Worm (Caenorhabditis elegans) whole organism, L4 larva: ENCODE results near the gene K07C5.13.

Experiments used
- F10B5.3 ChIP-seq: sonication (generic microtip); optimal IDR thresholded peaks from 2 replicates; lab custom pipeline; 2016; ENCODE audit warnings: mild to moderate bottlenecking, missing genetic modification characterization, missing compliant biosample characterization
- F44E2.7 ChIP-seq: fragments of 200-800 bp; sonication (Bioruptor generic); IDR thresholded peaks from 2 replicates; pipeline ENCODE4 v2.1.2; 2022; ENCODE audit warnings: missing genetic modification characterization, missing compliant biosample characterization
- F49E8.2 ChIP-seq: sonication (generic microtip); optimal IDR thresholded peaks from 2 replicates; lab custom pipeline; 2016; ENCODE audit warnings: missing compliant biosample characterization, mild to moderate bottlenecking, missing genetic modification characterization, borderline replicate concordance
- T26A8.4 ChIP-seq: fragments of 200-800 bp; sonication (Bioruptor generic); IDR thresholded peaks from 2 replicates; pipeline ENCODE4 v1.3.6; 2022; ENCODE audit warnings: missing genetic modification characterization, missing compliant biosample characterization
- Y5F2A.4 ChIP-seq: fragments of 200-800 bp; sonication (Bioruptor generic); optimal IDR thresholded peaks from 2 replicates; lab custom pipeline; 2018; ENCODE audit warnings: mild to moderate bottlenecking, missing genetic modification characterization, missing compliant biosample characterization
- ZK337.2 ChIP-seq: fragments of 200-800 bp; sonication (Bioruptor generic); IDR thresholded peaks from 2 replicates; pipeline ENCODE4 v1.3.6; 2022; ENCODE audit warnings: missing genetic modification reagents, missing genetic modification characterization, missing compliant biosample characterization
- aly-2 ChIP-seq: sonication (generic microtip); optimal IDR thresholded peaks from 2 replicates; lab custom pipeline; 2018; ENCODE audit warnings: missing biosample characterization, missing genetic modification characterization
- ama-1 ChIP-seq: fragments of 150-350 bp; optimal IDR thresholded peaks from 2 replicates; lab custom pipeline; 2014; ENCODE audit warnings: inconsistent platforms, mixed read lengths
- arid-1 ChIP-seq: fragments of 200-800 bp; sonication (Bioruptor generic); conservative IDR thresholded peaks from 2 replicates; pipeline ENCODE4 v1.3.6; 2022; ENCODE audit warnings: missing genetic modification reagents, missing genetic modification characterization, missing compliant biosample characterization
- attf-4 ChIP-seq: sonication (generic microtip); optimal IDR thresholded peaks from 3 replicates; lab custom pipeline; 2017; ENCODE audit warnings: missing biosample characterization, missing genetic modification characterization
- ceh-28 ChIP-seq: fragments of 150-350 bp; optimal IDR thresholded peaks from 2 replicates; lab custom pipeline; 2014; ENCODE audit warnings: missing biosample characterization, missing genetic modification reagents, missing genetic modification characterization
- ceh-44 ChIP-seq: fragments of 200-800 bp; sonication (Bioruptor generic); IDR thresholded peaks from 2 replicates; pipeline ENCODE4 v1.3.6; 2022; ENCODE audit warnings: missing genetic modification reagents, missing genetic modification characterization, missing compliant biosample characterization
- ctbp-1 ChIP-seq: fragments of 200-800 bp; sonication (Bioruptor generic); IDR thresholded peaks from 2 replicates; pipeline ENCODE4 v1.3.6; 2022; ENCODE audit warnings: missing genetic modification reagents, missing genetic modification characterization, missing compliant biosample characterization
- daf-12 ChIP-seq: fragments of 150-350 bp; optimal IDR thresholded peaks from 2 replicates; lab custom pipeline; 2014; ENCODE audit warnings: missing biosample characterization, missing genetic modification reagents, missing genetic modification characterization
- daf-16 ChIP-seq, 3 experiments: sonication (generic microtip); optimal IDR thresholded peaks; 2 replicates each; lab custom pipeline; 2016 to 2017; ENCODE audit warnings: missing genetic modification characterization in 3 of 3, missing genetic modification reagents in 3 of 3, mild to moderate bottlenecking in 2 of 3, missing compliant biosample characterization in 2 of 3, missing biosample characterization in 1 of 3, moderate library complexity in 1 of 3
- daf-19 ChIP-seq: fragments of 200-800 bp; sonication (Bioruptor generic); conservative IDR thresholded peaks from 2 replicates; pipeline ENCODE4 v1.3.6; 2022; ENCODE audit warnings: missing genetic modification characterization, missing compliant biosample characterization
- daf-8 ChIP-seq: fragments of 200-800 bp; sonication (Bioruptor generic); IDR thresholded peaks from 2 replicates; pipeline ENCODE4 v1.3.6; 2022; ENCODE audit warnings: missing genetic modification characterization, missing compliant biosample characterization
- dmd-9 ChIP-seq: fragments of 200-800 bp; sonication (Bioruptor generic); IDR thresholded peaks from 2 replicates; pipeline ENCODE4 v1.3.6; 2022; ENCODE audit warnings: missing genetic modification reagents, missing genetic modification characterization, missing compliant biosample characterization
- dve-1 ChIP-seq: sonication (generic microtip); optimal IDR thresholded peaks from 2 replicates; lab custom pipeline; 2017; ENCODE audit warnings: antibody characterized with exemption, mild to moderate bottlenecking, missing genetic modification characterization, missing compliant biosample characterization; ENCODE audit not compliant: insufficient read depth
- egl-43 ChIP-seq: fragments of 200-800 bp; sonication (Bioruptor generic); IDR thresholded peaks from 2 replicates; pipeline ENCODE4 v1.3.6; 2022; ENCODE audit warnings: missing genetic modification reagents, missing genetic modification characterization, missing compliant biosample characterization
- fkh-10 ChIP-seq: fragments of 150-350 bp; optimal IDR thresholded peaks from 2 replicates; lab custom pipeline; 2014; ENCODE audit warnings: missing biosample characterization, missing genetic modification reagents, missing genetic modification characterization
- hif-1 ChIP-seq, 2 experiments: sonication (generic microtip); optimal IDR thresholded peaks; 2 replicates each; lab custom pipeline; 2016 to 2017; ENCODE audit warnings: missing compliant biosample characterization in 2 of 2, missing genetic modification characterization in 2 of 2, missing genetic modification reagents in 2 of 2, missing genotype in 2 of 2, mild to moderate bottlenecking in 1 of 2
- hlh-11 ChIP-seq: fragments of 200-800 bp; sonication (Bioruptor generic); optimal IDR thresholded peaks from 2 replicates; lab custom pipeline; 2018; ENCODE audit warnings: mild to moderate bottlenecking, missing genetic modification characterization, missing compliant biosample characterization
- hlh-30 ChIP-seq: sonication (generic microtip); optimal IDR thresholded peaks from 2 replicates; lab custom pipeline; 2017; ENCODE audit warnings: antibody characterized with exemption, mild to moderate bottlenecking, missing genetic modification characterization, missing compliant biosample characterization; ENCODE audit not compliant: insufficient read depth
- hmg-1.1 ChIP-seq: fragments of 200-800 bp; sonication (Bioruptor generic); IDR thresholded peaks from 2 replicates; pipeline ENCODE4 v1.3.6; 2022; ENCODE audit warnings: missing genetic modification reagents, missing genetic modification characterization, missing compliant biosample characterization
- lim-7 ChIP-seq: fragments of 200-800 bp; sonication (Bioruptor generic); IDR thresholded peaks from 2 replicates; pipeline ENCODE4 v1.3.6; 2022; ENCODE audit warnings: missing genetic modification characterization, missing compliant biosample characterization
- lin-29 ChIP-seq: fragments of 200-800 bp; sonication (Bioruptor generic); IDR thresholded peaks from 2 replicates; pipeline ENCODE4 v1.3.6; 2022; ENCODE audit warnings: missing genetic modification reagents, missing genetic modification characterization, missing compliant biosample characterization
- lin-39 ChIP-seq: fragments of 150-350 bp; optimal IDR thresholded peaks from 2 replicates; lab custom pipeline; 2014; ENCODE audit warnings: missing biosample characterization, missing genetic modification reagents, missing genetic modification characterization
- lir-3 ChIP-seq: sonication (generic microtip); optimal IDR thresholded peaks from 2 replicates; lab custom pipeline; 2016; ENCODE audit warnings: mild to moderate bottlenecking, missing genetic modification characterization, missing compliant biosample characterization
- madf-5 ChIP-seq, 2 experiments: fragments of 200-800 bp; sonication (Bioruptor generic); IDR thresholded peaks; 2 replicates each; pipeline ENCODE4 v1.3.6; 2022; ENCODE audit warnings: missing compliant biosample characterization in 2 of 2, missing genetic modification characterization in 2 of 2
- madf-9 ChIP-seq: fragments of 200-800 bp; sonication (Bioruptor generic); conservative IDR thresholded peaks from 2 replicates; pipeline ENCODE4 v1.3.6; 2022; ENCODE audit warnings: missing genetic modification reagents, missing genetic modification characterization, missing compliant biosample characterization
- mdt-29 ChIP-seq: fragments of 200-800 bp; sonication (Bioruptor generic); IDR thresholded peaks from 2 replicates; pipeline ENCODE4 v1.3.6; 2022; ENCODE audit warnings: missing genetic modification reagents, missing genetic modification characterization, missing compliant biosample characterization
- mep-1 ChIP-seq: fragments of 150-350 bp; sonication (generic microtip); optimal IDR thresholded peaks from 3 replicates; lab custom pipeline; 2014; ENCODE audit warnings: missing biosample characterization, missing genetic modification characterization
- mxl-2 ChIP-seq: fragments of 200-800 bp; sonication (Bioruptor generic); conservative IDR thresholded peaks from 2 replicates; pipeline ENCODE4 v1.3.6; 2022; ENCODE audit warnings: missing genetic modification reagents, missing genetic modification characterization, missing compliant biosample characterization
- nhr-10 ChIP-seq: fragments of 150-350 bp; optimal IDR thresholded peaks from 2 replicates; lab custom pipeline; 2014; ENCODE audit warnings: missing biosample characterization, missing genetic modification characterization
- nhr-102 ChIP-seq: sonication (generic microtip); optimal IDR thresholded peaks from 2 replicates; lab custom pipeline; 2016; ENCODE audit warnings: mild to moderate bottlenecking, missing genetic modification characterization, moderate library complexity, missing compliant biosample characterization
- nhr-111 ChIP-seq: fragments of 200-800 bp; sonication (Bioruptor generic); optimal IDR thresholded peaks from 2 replicates; lab custom pipeline; 2018; ENCODE audit warnings: mild to moderate bottlenecking, missing genetic modification characterization, missing compliant biosample characterization
- nhr-237 ChIP-seq: sonication (generic microtip); optimal IDR thresholded peaks from 2 replicates; lab custom pipeline; 2017; ENCODE audit warnings: missing biosample characterization, missing genetic modification characterization
- nhr-41 ChIP-seq: fragments of 200-800 bp; sonication (Bioruptor generic); IDR thresholded peaks from 2 replicates; pipeline ENCODE4 v1.3.6; 2022; ENCODE audit warnings: missing genetic modification reagents, missing genetic modification characterization, missing compliant biosample characterization
- pha-4 ChIP-seq, 2 experiments: fragments of 150-350 bp in 1 of 2; fragments of 200-800 bp in 1 of 2; sonication (Bioruptor generic) in 1 of 2; IDR thresholded peaks in 1 of 2; optimal IDR thresholded peaks in 1 of 2; 2 replicates each; pipeline versions ENCODE4 v1.3.6 to Lab custom; 2014 to 2022; ENCODE audit warnings: missing genetic modification characterization in 2 of 2, missing genetic modification reagents in 2 of 2, missing biosample characterization in 1 of 2, missing compliant biosample characterization in 1 of 2
- rbr-2 ChIP-seq: sonication (generic microtip); optimal IDR thresholded peaks from 2 replicates; lab custom pipeline; 2016; ENCODE audit warnings: missing genotype, missing genetic modification characterization, missing compliant biosample characterization
- sdz-12 ChIP-seq: fragments of 200-800 bp; sonication (Bioruptor generic); optimal IDR thresholded peaks from 2 replicates; lab custom pipeline; 2018; ENCODE audit warnings: mild to moderate bottlenecking, missing genetic modification characterization, missing compliant biosample characterization
- snpc-1.2 ChIP-seq: fragments of 200-800 bp; sonication (Bioruptor generic); IDR thresholded peaks from 2 replicates; pipeline ENCODE4 v1.3.6; 2022; ENCODE audit warnings: missing genetic modification reagents, missing genetic modification characterization, missing compliant biosample characterization
- snpc-4 ChIP-seq: fragments of 150-350 bp; optimal IDR thresholded peaks from 2 replicates; lab custom pipeline; 2014; ENCODE audit warnings: missing biosample characterization, missing genetic modification characterization
- spr-1 ChIP-seq: sonication (generic microtip); optimal IDR thresholded peaks from 2 replicates; lab custom pipeline; 2016; ENCODE audit warnings: mild to moderate bottlenecking, missing genetic modification characterization, missing compliant biosample characterization
- spr-3 ChIP-seq: fragments of 200-800 bp; sonication (Bioruptor generic); optimal IDR thresholded peaks from 2 replicates; lab custom pipeline; 2018; ENCODE audit warnings: mild to moderate bottlenecking, missing genetic modification characterization, missing compliant biosample characterization
- tra-1 ChIP-seq: fragments of 200-800 bp; sonication (Bioruptor generic); IDR thresholded peaks from 2 replicates; pipeline ENCODE4 v1.3.6; 2022; ENCODE audit warnings: missing genetic modification reagents, missing genetic modification characterization, missing compliant biosample characterization
- unc-39 ChIP-seq: sonication (generic microtip); optimal IDR thresholded peaks from 2 replicates; lab custom pipeline; 2017; ENCODE audit warnings: missing biosample characterization, missing genetic modification characterization
- unc-62 ChIP-seq, 3 experiments: fragments of 150-350 bp in 1 of 3; sonication (generic microtip); optimal IDR thresholded peaks in 2 of 3; peaks in 1 of 3; 1 replicate in 1 of 3; 2 replicates in 2 of 3; lab custom pipeline; 2014 to 2017; ENCODE audit warnings: missing biosample characterization in 3 of 3, missing genetic modification characterization in 3 of 3, missing genetic modification reagents in 3 of 3, missing genotype in 1 of 3

The K07C5.13 gene

ce11 chrV:10355773-10356335 lies 14.0 kb downstream of the K07C5.13 start, which contains the start of gene sluh-7 (continued):
- TF ChIP-seq mdt-29 (GFP tag; lab: Robert Waterston, UW) (no peak), nhr-237 (tag; lab: Kevin White, UChicago) (no peak), snpc-4 (no peak), hlh-11 (tag; lab: Kevin White, UChicago) (peak; percentile 42), attf-4 (tag; lab: Kevin White, UChicago) (no peak), T26A8.4 (GFP tag; lab: Robert Waterston, UW) (no peak), snpc-1.2 (GFP tag; lab: Robert Waterston, UW) (no peak), spr-3 (GFP tag; lab: Kevin White, UChicago) (no peak), daf-12 (tag; lab: Kevin White, UChicago) (no peak), arid-1 (GFP tag; lab: Robert Waterston, UW) (no peak), unc-39 (tag; lab: Kevin White, UChicago) (no peak), spr-1 (no peak), F49E8.2 (tag; lab: Kevin White, UChicago) (no peak), hif-1 (tag; optimal IDR thresholded peaks at IDR 0.05; lab: Kevin White, UChicago) (peak in 1 of 2 experiments; percentile 88), egl-43 (GFP tag; lab: Robert Waterston, UW) (no peak), pha-4 (GFP tag; IDR thresholded peaks at IDR 0.05; lab: Robert Waterston, UW) (no peak), pha-4 (tag; optimal IDR thresholded peaks at IDR 0.05; lab: Kevin White, UChicago) (no peak), rbr-2 (tag; lab: Kevin White, UChicago) (peak; percentile 63), aly-2 (tag; lab: Kevin White, UChicago) (no peak), nhr-111 (GFP tag; lab: Kevin White, UChicago) (no peak), lir-3 (tag; lab: Kevin White, UChicago) (no peak), nhr-41 (GFP tag; lab: Robert Waterston, UW) (no peak), lin-29 (GFP tag; lab: Robert Waterston, UW) (no peak), ZK337.2 (peak; percentile 84), hlh-30 (peak; percentile 72), ceh-44 (GFP tag; lab: Robert Waterston, UW) (no peak), tra-1 (GFP tag; lab: Robert Waterston, UW) (no peak), lim-7 (GFP tag; lab: Robert Waterston, UW) (no peak), madf-9 (GFP tag; lab: Robert Waterston, UW) (peak; percentile 75), sdz-12 (no peak), lin-39 (tag; lab: Kevin White, UChicago) (no peak), mxl-2 (GFP tag; lab: Robert Waterston, UW) (no peak), hmg-1.1 (GFP tag; lab: Robert Waterston, UW) (0 out of 2 replicates have a peak, but pooled peaks have one; percentile 12), fkh-10 (GFP tag; lab: Kevin White, UChicago) (no peak), ceh-28 (tag; lab: Kevin White, UChicago) (no peak), mep-1 (tag; lab: Kevin White, UChicago) (peak; percentile 70), F44E2.7 (GFP tag; lab: Robert Waterston, UW) (no peak), ama-1 (lab: Kevin White, UChicago) (no peak), daf-8 (GFP tag; lab: Robert Waterston, UW) (no peak), nhr-10 (tag; lab: Kevin White, UChicago) (no peak), nhr-102 (tag; lab: Kevin White, UChicago) (peak; percentile 66), dve-1 (tag; lab: Kevin White, UChicago) (peak; percentile 74), daf-16 (GFP tag; optimal IDR thresholded peaks at IDR 0.05; lab: Kevin White, UChicago) (no peak), daf-16 (tag; optimal IDR thresholded peaks at IDR 0.05; lab: Kevin White, UChicago) (peak; percentile 52), unc-62 (GFP tag; optimal IDR thresholded peaks at IDR 0.05 in 1 of 2; lab: Kevin White, UChicago) (no peak), unc-62 (tag; optimal IDR thresholded peaks at IDR 0.05; lab: Kevin White, UChicago) (no peak), F10B5.3 (no peak), madf-5 (GFP tag; IDR thresholded peaks at IDR 0.05; lab: Robert Waterston, UW) (no peak), dmd-9 (GFP tag; lab: Robert Waterston, UW) (peak; percentile 82), Y5F2A.4 (GFP tag; lab: Kevin White, UChicago) (no peak), ctbp-1 (GFP tag; lab: Robert Waterston, UW) (no peak), daf-19 (GFP tag; lab: Robert Waterston, UW) (no peak)
